Worm (Caenorhabditis elegans): Measurements from ENCODE around the gene ptp-3.

DNA sequence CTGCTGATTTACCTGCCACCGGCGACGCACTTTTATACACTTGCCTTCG lies 41.3 kb downstream of the ptp-3 start, which contains the start of gene ram-2:
- TF ChIP-seq F39B2.1 (GFP tag; IDR thresholded peaks at IDR 0.05): no peak
- TF ChIP-seq nfyb-1 (GFP tag; IDR thresholded peaks at IDR 0.05): no peak
- no peak for TF ChIP-seq F22D6.2 (tag; optimal IDR thresholded peaks at IDR 0.05)
- TF ChIP-seq snpc-4 (GFP tag; optimal IDR thresholded peaks at IDR 0.05): no peak
- TF ChIP-seq snpc-4 (tag; optimal IDR thresholded peaks at IDR 0.05): no peak
- no peak for TF ChIP-seq athp-1 (tag; optimal IDR thresholded peaks at IDR 0.05)
- TF ChIP-seq cebp-1 (GFP tag; IDR thresholded peaks at IDR 0.05): no peak
- TF ChIP-seq cebp-1 (tag; optimal IDR thresholded peaks at IDR 0.05): no peak
- no peak for TF ChIP-seq hsf-1 (GFP tag; IDR thresholded peaks at IDR 0.05)
